Worm (Caenorhabditis elegans) whole organism, midembryonic: ENCODE measurements around the gene cpg-1.

Source experiments
- T22C8.4 ChIP-seq: fragments of 200-800 bp; sonication (Bioruptor generic); IDR thresholded peaks from 2 replicates; pipeline ENCODE4 v1.3.6; 2022; ENCODE audit warnings: missing genetic modification characterization, missing compliant biosample characterization
- cog-1 ChIP-seq: sonication (generic microtip); optimal IDR thresholded peaks from 2 replicates; lab custom pipeline; 2016; ENCODE audit warnings: missing genetic modification characterization, missing compliant biosample characterization
- flt-1 ChIP-seq: fragments of 200-800 bp; sonication (Bioruptor generic); IDR thresholded peaks from 2 replicates; pipeline ENCODE4 v1.3.6; 2022; ENCODE audit warnings: missing genetic modification characterization, missing compliant biosample characterization
- klf-2 ChIP-seq: fragments of 200-800 bp; sonication (Bioruptor generic); conservative IDR thresholded peaks from 2 replicates; pipeline ENCODE4 v1.3.6; 2022; ENCODE audit warnings: missing genetic modification reagents, missing genetic modification characterization, missing compliant biosample characterization
- med-1 ChIP-seq: sonication (generic microtip); optimal IDR thresholded peaks from 2 replicates; lab custom pipeline; 2017; ENCODE audit warnings: missing genetic modification characterization, mild to moderate bottlenecking, missing compliant biosample characterization, antibody characterized with exemption, missing genetic modification reagents; ENCODE audit not compliant: insufficient read depth
- ref-1 ChIP-seq: fragments of 200-800 bp; sonication (Bioruptor generic); conservative IDR thresholded peaks from 2 replicates; pipeline ENCODE4 v1.3.6; 2022; ENCODE audit warnings: missing genetic modification reagents, missing genetic modification characterization, missing compliant biosample characterization
- tab-1 ChIP-seq: fragments of 200-800 bp; sonication (Bioruptor generic); IDR thresholded peaks from 2 replicates; pipeline ENCODE4 v1.3.6; 2022; ENCODE audit warnings: missing genetic modification characterization, missing compliant biosample characterization
- ztf-23 ChIP-seq: fragments of 200-800 bp; sonication (Bioruptor generic); IDR thresholded peaks from 2 replicates; pipeline ENCODE4 v1.3.6; 2022; ENCODE audit warnings: missing genetic modification reagents, missing genetic modification characterization, missing compliant biosample characterization
- ztf-29 ChIP-seq: fragments of 200-800 bp; sonication (Bioruptor generic); IDR thresholded peaks from 2 replicates; pipeline ENCODE4 v1.3.6; 2022; ENCODE audit warnings: missing genetic modification reagents, missing genetic modification characterization, missing compliant biosample characterization

Gene cpg-1

ce11 chrIII:4474908-4475307 lies 14.3 kb upstream of the cpg-1 start, which contains the start of gene ifet-1:
ifet-1 (minus strand) TSS chrIII:4475150.
- TF ChIP-seq tab-1 (GFP tag; lab: Robert Waterston, UW) = no peak
- no peak for TF ChIP-seq ref-1
- no peak for TF ChIP-seq klf-2 (GFP tag; lab: Robert Waterston, UW)
- TF ChIP-seq cog-1 (tag; lab: Kevin White, UChicago) = no peak
- TF ChIP-seq med-1 (GFP tag; lab: Kevin White, UChicago) = no peak
- TF ChIP-seq flt-1 (GFP tag; lab: Robert Waterston, UW) = no peak
- no peak for TF ChIP-seq ztf-29 (GFP tag; lab: Robert Waterston, UW)
- TF ChIP-seq T22C8.4 (GFP tag; lab: Robert Waterston, UW) = no peak
- no peak for TF ChIP-seq ztf-23

DNA sequence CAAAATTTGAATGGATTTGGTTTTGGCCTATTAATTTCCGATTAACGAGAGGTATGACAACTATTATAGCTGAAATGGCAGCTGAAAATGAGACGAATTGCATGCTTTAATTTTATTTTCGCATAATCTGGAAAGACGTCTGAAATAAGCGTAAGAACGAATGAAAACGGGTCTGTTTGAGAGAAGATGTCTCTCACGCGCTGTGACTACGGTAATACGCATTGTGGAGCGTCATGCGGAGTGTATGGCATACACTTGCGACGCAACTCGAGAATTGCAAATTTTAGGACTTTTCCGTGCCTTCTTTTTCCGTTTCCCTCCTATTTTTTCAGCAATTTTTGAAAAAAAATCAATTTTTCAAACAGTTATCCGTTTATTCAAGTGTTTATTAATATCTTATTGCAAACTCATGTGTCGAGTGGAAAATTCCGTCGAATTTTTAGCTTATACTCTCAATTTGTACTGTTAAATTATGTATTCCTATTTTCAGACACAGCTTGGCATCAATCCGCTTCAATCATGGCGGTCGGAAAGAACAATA lies 13.7 kb upstream of the cpg-1 start, which contains the start of gene rps-1:
Gene rps-1, plus strand, starts transcription at position 491 of the 541 bp plus-strand sequence.
- TF ChIP-seq ztf-23 = peak; percentile 89
- TF ChIP-seq T22C8.4 (GFP tag; lab: Robert Waterston, UW) = peak; percentile 29
- peak; percentile 70 for TF ChIP-seq ztf-29 (GFP tag; lab: Robert Waterston, UW)
- peak; percentile 22 for TF ChIP-seq med-1 (GFP tag; lab: Kevin White, UChicago)
- 0 out of 2 replicates have a peak, but pooled peaks have one; percentile 44 for TF ChIP-seq klf-2 (GFP tag; lab: Robert Waterston, UW)
- TF ChIP-seq ref-1 = no peak
- no peak for TF ChIP-seq tab-1 (GFP tag; lab: Robert Waterston, UW)
- peak; percentile 83 for TF ChIP-seq cog-1 (tag; lab: Kevin White, UChicago)
- TF ChIP-seq flt-1 (GFP tag; lab: Robert Waterston, UW) = peak; percentile 89

ce11 chrIII:4476313-4476712 lies 12.8 kb upstream of the cpg-1 start:
- TF ChIP-seq klf-2 (GFP tag; lab: Robert Waterston, UW) = no peak
- TF ChIP-seq T22C8.4 (GFP tag; lab: Robert Waterston, UW) = no peak
- TF ChIP-seq ref-1 = no peak
- no peak for TF ChIP-seq ztf-23
- TF ChIP-seq flt-1 (GFP tag; lab: Robert Waterston, UW) = no peak
- no peak for TF ChIP-seq tab-1 (GFP tag; lab: Robert Waterston, UW)

DNA sequence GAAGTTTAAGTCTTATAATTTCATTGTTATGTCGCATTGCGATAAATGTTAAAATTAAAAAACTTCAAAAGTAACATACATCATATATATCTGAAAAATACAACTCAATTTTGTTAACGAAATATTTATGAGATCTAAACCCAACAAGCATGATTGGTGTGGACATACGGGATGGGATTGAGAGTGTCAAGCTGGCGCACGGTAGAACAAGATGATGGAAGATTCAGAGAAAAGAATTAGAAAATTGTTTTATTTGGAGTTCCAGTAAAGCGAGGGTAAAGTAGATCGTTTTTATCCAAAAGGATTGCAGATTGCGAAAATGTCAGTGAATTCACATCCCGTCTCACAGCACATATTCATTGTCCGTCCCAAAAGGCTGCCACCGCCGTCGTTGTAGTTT lies 12.4 kb upstream of the cpg-1 start:
- no peak for TF ChIP-seq flt-1 (GFP tag; lab: Robert Waterston, UW)
- no peak for TF ChIP-seq klf-2 (GFP tag; lab: Robert Waterston, UW)
- no peak for TF ChIP-seq med-1 (GFP tag; lab: Kevin White, UChicago)
- no peak for TF ChIP-seq ztf-23

DNA sequence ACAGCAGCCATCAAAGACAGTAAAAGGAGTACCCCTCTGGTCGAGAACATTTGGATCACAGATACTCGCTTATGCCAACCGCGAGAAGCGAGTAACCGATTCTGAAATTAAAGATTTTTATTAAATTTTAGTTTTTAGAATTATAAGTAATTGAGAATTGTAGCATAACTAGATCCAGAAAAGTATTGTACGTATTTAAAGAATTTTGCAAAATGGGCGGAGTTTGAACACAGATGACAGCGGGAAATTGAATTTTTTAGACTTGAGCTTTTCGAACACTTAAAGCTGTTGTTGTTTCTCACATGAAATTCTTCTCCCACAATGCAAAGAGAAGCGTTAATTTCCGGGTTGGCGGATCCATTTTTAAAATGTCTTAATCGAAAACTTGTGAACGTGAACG lies 11.7 kb upstream of the cpg-1 start, which contains the start of gene ins-17:
Gene ins-17, minus strand, starts transcription at position 101 of the 400 bp plus-strand sequence.
- no peak for TF ChIP-seq ztf-29 (GFP tag; lab: Robert Waterston, UW)
- no peak for TF ChIP-seq med-1 (GFP tag; lab: Kevin White, UChicago)
- no peak for TF ChIP-seq T22C8.4 (GFP tag; lab: Robert Waterston, UW)
- TF ChIP-seq cog-1 (tag; lab: Kevin White, UChicago) = no peak
- TF ChIP-seq ztf-23 = no peak
- TF ChIP-seq tab-1 (GFP tag; lab: Robert Waterston, UW) = no peak
- no peak for TF ChIP-seq klf-2 (GFP tag; lab: Robert Waterston, UW)

DNA sequence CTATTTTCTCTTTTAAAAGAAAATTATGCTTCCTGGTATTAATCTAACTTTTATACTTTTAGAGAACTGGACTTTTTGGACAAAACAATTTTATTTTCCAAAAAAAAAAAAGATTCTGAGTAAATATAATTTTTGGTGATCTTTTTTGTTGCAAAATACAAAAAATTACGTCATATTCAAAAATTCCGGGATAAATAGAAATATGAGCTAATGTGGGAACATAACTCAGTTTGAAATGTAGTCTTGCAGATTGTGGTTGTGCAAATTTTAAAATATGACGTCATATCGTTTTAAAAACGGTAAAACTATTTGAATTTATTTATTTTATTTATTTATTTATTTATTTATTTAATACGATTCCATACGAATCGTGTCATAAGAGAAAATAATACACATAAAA lies 7.4 kb upstream of the cpg-1 start:
- TF ChIP-seq ztf-23 = no peak

ce11 chrIII:4482986-4483385 lies 6.2 kb upstream of the cpg-1 start:
- no peak for TF ChIP-seq T22C8.4 (GFP tag; lab: Robert Waterston, UW)
- no peak for TF ChIP-seq flt-1 (GFP tag; lab: Robert Waterston, UW)
- TF ChIP-seq med-1 (GFP tag; lab: Kevin White, UChicago) = no peak
- TF ChIP-seq ztf-23 = no peak
- no peak for TF ChIP-seq ref-1
- no peak for TF ChIP-seq klf-2 (GFP tag; lab: Robert Waterston, UW)
- no peak for TF ChIP-seq tab-1 (GFP tag; lab: Robert Waterston, UW)

ce11 chrIII:4484373-4484772 lies 4.8 kb upstream of the cpg-1 start:
- TF ChIP-seq flt-1 (GFP tag; lab: Robert Waterston, UW) = peak; percentile 31; the same call in 1 of the 2 replicates

DNA sequence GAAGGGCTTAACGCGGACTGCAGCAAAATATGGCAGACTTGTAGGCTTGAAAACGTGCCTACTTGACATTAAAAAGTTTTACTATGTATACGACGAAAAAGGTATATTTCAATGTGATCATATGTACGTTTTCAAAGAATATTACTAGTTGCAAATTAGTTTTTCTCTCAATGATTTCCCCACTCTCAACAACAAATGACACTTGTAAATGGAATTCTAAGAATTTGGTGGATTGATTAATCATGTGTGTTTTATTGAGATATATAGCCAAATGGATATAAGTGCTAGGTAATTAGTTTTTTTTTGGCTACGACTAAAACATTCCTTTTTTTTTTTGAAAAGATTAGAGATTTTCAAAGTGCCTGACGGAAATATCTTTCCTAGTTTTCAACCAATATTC lies 1.9 kb upstream of the cpg-1 start:
- TF ChIP-seq ref-1 = no peak
- no peak for TF ChIP-seq tab-1 (GFP tag; lab: Robert Waterston, UW)
- no peak for TF ChIP-seq ztf-23
- no peak for TF ChIP-seq med-1 (GFP tag; lab: Kevin White, UChicago)
- TF ChIP-seq cog-1 (tag; lab: Kevin White, UChicago) = no peak
- no peak for TF ChIP-seq ztf-29 (GFP tag; lab: Robert Waterston, UW)
- no peak for TF ChIP-seq T22C8.4 (GFP tag; lab: Robert Waterston, UW)
- no peak for TF ChIP-seq flt-1 (GFP tag; lab: Robert Waterston, UW)
- no peak for TF ChIP-seq klf-2 (GFP tag; lab: Robert Waterston, UW)

DNA sequence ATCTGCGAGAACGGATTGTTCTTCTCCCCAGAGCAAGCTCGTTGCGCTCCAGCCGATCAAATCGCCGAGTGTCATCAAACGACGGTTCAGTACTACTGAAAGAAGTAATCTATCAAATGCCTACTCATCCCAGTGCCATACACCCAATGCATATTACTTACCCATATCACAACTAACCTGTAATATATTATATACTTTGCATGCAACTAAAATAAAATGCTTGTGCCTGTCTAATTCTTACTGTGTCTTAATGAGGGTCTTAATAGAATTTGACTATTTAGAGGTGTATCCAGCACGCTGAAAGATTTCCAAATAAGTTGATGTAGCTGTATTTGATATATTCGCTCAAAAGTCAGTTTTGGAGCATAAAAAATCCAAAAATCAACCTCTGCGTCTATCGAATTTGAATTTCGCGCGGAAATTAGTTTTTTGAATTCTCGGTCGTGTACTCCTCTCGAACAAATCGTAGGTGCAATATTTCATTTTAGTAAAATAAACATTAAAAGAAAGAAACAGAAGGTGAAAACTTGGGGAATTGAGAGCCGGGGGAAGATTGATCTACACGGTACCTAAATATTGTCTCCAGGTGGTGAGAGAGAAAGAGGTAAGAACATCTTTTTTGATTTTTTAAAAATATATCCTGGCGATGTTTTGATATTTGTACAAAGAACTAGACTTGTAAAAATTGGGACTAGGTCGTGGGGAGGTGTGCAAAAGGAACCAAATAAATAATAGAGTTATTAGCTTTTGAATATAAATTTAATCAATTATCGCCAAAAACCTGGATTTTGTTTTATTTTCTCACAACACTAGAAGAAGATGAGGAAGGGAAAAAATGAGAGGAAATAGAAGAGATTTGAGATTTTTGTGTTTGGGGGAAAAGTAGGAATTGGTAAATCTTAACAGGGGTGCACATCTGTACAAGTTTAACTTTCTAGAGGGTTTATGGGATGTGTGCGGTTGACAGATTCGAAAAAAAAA lies 2.3 kb downstream of the cpg-1 start:
- TF ChIP-seq flt-1 (GFP tag; lab: Robert Waterston, UW) (no peak), ztf-29 (GFP tag; lab: Robert Waterston, UW) (no peak), cog-1 (tag; lab: Kevin White, UChicago) (no peak), med-1 (GFP tag; lab: Kevin White, UChicago) (no peak), klf-2 (GFP tag; lab: Robert Waterston, UW) (no peak), tab-1 (GFP tag; lab: Robert Waterston, UW) (no peak), ref-1 (no peak), T22C8.4 (GFP tag; lab: Robert Waterston, UW) (no peak), ztf-23 (no peak)
